Fruit fly (Drosophila melanogaster) whole organism, embryonic: ENCODE data around the gene Uro.

Experiments
- B-H1 ChIP-seq: fragments of 200-800 bp; sonication (Bioruptor generic); IDR thresholded peaks from 3 replicates; pipeline ENCODE4 v1.3.6; 2022; ENCODE audit warnings: missing biosample characterization, missing genetic modification characterization
- Bgb ChIP-seq: fragments of 200-800 bp; sonication (Bioruptor generic); IDR thresholded peaks from 2 replicates; pipeline ENCODE4 v1.3.6; 2022; ENCODE audit warnings: missing biosample characterization, missing genetic modification characterization; ENCODE audit not compliant: partially characterized antibody
- CG10267 ChIP-seq: fragments of 200-800 bp; sonication (Bioruptor generic); optimal IDR thresholded peaks from 2 replicates; lab custom pipeline; 2018; ENCODE audit warnings: missing biosample characterization, mild to moderate bottlenecking, missing genetic modification characterization, moderate library complexity
- CG10431 ChIP-seq: fragments of 200-800 bp; sonication (Bioruptor generic); optimal IDR thresholded peaks from 3 replicates; lab custom pipeline; 2018; ENCODE audit warnings: missing biosample characterization, mild to moderate bottlenecking, missing genetic modification characterization
- CG11560 ChIP-seq: fragments of 200-800 bp; sonication (Bioruptor generic); IDR thresholded peaks from 3 replicates; pipeline ENCODE4 v1.3.6; 2022; ENCODE audit warnings: missing biosample characterization, missing genetic modification characterization
- CG12391 ChIP-seq: fragments of 200-800 bp; sonication (Bioruptor generic); optimal IDR thresholded peaks from 3 replicates; lab custom pipeline; 2018; ENCODE audit warnings: missing biosample characterization, mild to moderate bottlenecking, missing genetic modification characterization, moderate library complexity
- CG12769 ChIP-seq: fragments of 200-800 bp; sonication (Bioruptor generic); optimal IDR thresholded peaks from 2 replicates; lab custom pipeline; 2019; ENCODE audit warnings: missing biosample characterization, mild to moderate bottlenecking, missing genetic modification characterization, moderate library complexity
- CG1602 ChIP-seq: fragments of 200-800 bp; sonication (Bioruptor generic); optimal IDR thresholded peaks from 3 replicates; lab custom pipeline; 2016; ENCODE audit warnings: missing biosample characterization, missing genetic modification characterization
- CG16863 ChIP-seq: fragments of 200-800 bp; sonication (Bioruptor generic); optimal IDR thresholded peaks from 3 replicates; lab custom pipeline; 2016; ENCODE audit warnings: missing biosample characterization, missing genetic modification characterization
- CG17385 ChIP-seq: fragments of 200-800 bp; sonication (Bioruptor generic); optimal IDR thresholded peaks from 3 replicates; lab custom pipeline; 2018; ENCODE audit warnings: missing biosample characterization, mild to moderate bottlenecking, missing genetic modification characterization
- CG18764 ChIP-seq: fragments of 200-800 bp; sonication (Bioruptor generic); optimal IDR thresholded peaks from 3 replicates; lab custom pipeline; 2016; ENCODE audit warnings: missing biosample characterization, missing genetic modification characterization
- CG2199 ChIP-seq: fragments of 200-800 bp; sonication (Bioruptor generic); IDR thresholded peaks from 3 replicates; pipeline ENCODE4 v1.3.6; 2022; ENCODE audit warnings: missing biosample characterization, missing genetic modification characterization
- CG2202 ChIP-seq: fragments of 200-800 bp; sonication (Bioruptor generic); optimal IDR thresholded peaks from 2 replicates; lab custom pipeline; 2018; ENCODE audit warnings: missing biosample characterization, mild to moderate bottlenecking, missing genetic modification characterization
- CG2889 ChIP-seq: fragments of 200-800 bp; sonication (Bioruptor generic); IDR thresholded peaks from 3 replicates; pipeline ENCODE4 v1.3.6; 2022; ENCODE audit warnings: missing biosample characterization, missing genetic modification characterization
- CG31365 ChIP-seq: fragments of 200-800 bp; sonication (Bioruptor generic); optimal IDR thresholded peaks from 2 replicates; lab custom pipeline; 2018; ENCODE audit warnings: missing biosample characterization, mild to moderate bottlenecking, missing genetic modification characterization
- CG3407 ChIP-seq: fragments of 200-800 bp; sonication (Bioruptor generic); optimal IDR thresholded peaks from 2 replicates; lab custom pipeline; 2018; ENCODE audit warnings: missing biosample characterization, mild to moderate bottlenecking, missing genetic modification characterization
- CG3838 ChIP-seq: fragments of 200-800 bp; sonication (Bioruptor generic); optimal IDR thresholded peaks from 3 replicates; lab custom pipeline; 2016; ENCODE audit warnings: missing biosample characterization, missing genetic modification characterization
- CG42726 ChIP-seq: fragments of 200-800 bp; sonication (Bioruptor generic); IDR thresholded peaks from 2 replicates; pipeline ENCODE4 v1.3.6; 2022; ENCODE audit warnings: missing biosample characterization, missing genetic modification characterization; ENCODE audit not compliant: partially characterized antibody
- CG8359 ChIP-seq: fragments of 200-800 bp; sonication (Bioruptor generic); optimal IDR thresholded peaks from 2 replicates; lab custom pipeline; 2017; ENCODE audit warnings: missing biosample characterization, mild to moderate bottlenecking, missing genetic modification characterization, borderline replicate concordance
- CG9437 ChIP-seq: fragments of 200-800 bp; sonication (Bioruptor generic); optimal IDR thresholded peaks from 2 replicates; lab custom pipeline; 2018; ENCODE audit warnings: missing biosample characterization, mild to moderate bottlenecking, missing genetic modification characterization
- CG9876 ChIP-seq: fragments of 200-800 bp; sonication (Bioruptor generic); optimal IDR thresholded peaks from 2 replicates; lab custom pipeline; 2016; ENCODE audit warnings: missing biosample characterization, missing genetic modification characterization
- CG9932 ChIP-seq: fragments of 200-800 bp; sonication (Bioruptor generic); IDR thresholded peaks from 2 replicates; pipeline ENCODE4 v1.3.6; 2022; ENCODE audit warnings: missing biosample characterization, missing genetic modification characterization
- CHES-1-like ChIP-seq: fragments of 200-800 bp; sonication (Bioruptor generic); optimal IDR thresholded peaks from 2 replicates; lab custom pipeline; 2016; ENCODE audit warnings: missing biosample characterization, missing genetic modification characterization
- Doc3 ChIP-seq: fragments of 200-800 bp; sonication (Bioruptor generic); IDR thresholded peaks from 3 replicates; pipeline ENCODE4 v1.3.6; 2022; ENCODE audit warnings: missing biosample characterization, missing genetic modification characterization; ENCODE audit not compliant: partially characterized antibody
- Ets65A ChIP-seq: fragments of 200-800 bp; sonication (Bioruptor generic); peaks from one replicate; lab custom pipeline; 2016; ENCODE audit warnings: missing biosample characterization, missing genetic modification characterization
- Ets97D ChIP-seq: fragments of 200-800 bp; sonication (Bioruptor generic); optimal IDR thresholded peaks from 3 replicates; lab custom pipeline; 2016; ENCODE audit warnings: missing biosample characterization, missing genetic modification characterization
- HLH4C ChIP-seq: fragments of 200-800 bp; sonication (Bioruptor generic); IDR thresholded peaks from 3 replicates; pipeline ENCODE4 v1.3.6; 2022; ENCODE audit warnings: missing biosample characterization, missing genetic modification characterization; ENCODE audit not compliant: partially characterized antibody
- Oaz ChIP-seq: fragments of 200-800 bp; sonication (Bioruptor generic); IDR thresholded peaks from 2 replicates; pipeline ENCODE4 v1.3.6; 2022; ENCODE audit warnings: missing biosample characterization, missing genetic modification characterization
- Xbp1 ChIP-seq: fragments of 200-800 bp; sonication (Bioruptor generic); optimal IDR thresholded peaks from 3 replicates; lab custom pipeline; 2016; ENCODE audit warnings: missing biosample characterization, mild to moderate bottlenecking, missing genetic modification characterization
- ap ChIP-seq: fragments of 200-800 bp; sonication (Bioruptor generic); IDR thresholded peaks from 2 replicates; pipeline ENCODE4 v1.3.6; 2022; ENCODE audit warnings: missing biosample characterization, missing genetic modification characterization
- ato ChIP-seq: fragments of 200-800 bp; sonication (Bioruptor generic); IDR thresholded peaks from 2 replicates; pipeline ENCODE4 v1.3.6; 2022; ENCODE audit warnings: missing biosample characterization, missing genetic modification characterization; ENCODE audit not compliant: partially characterized antibody
- bcd ChIP-seq: fragments of 200-800 bp; sonication (Bioruptor generic); optimal IDR thresholded peaks from 2 replicates; lab custom pipeline; 2017; ENCODE audit warnings: missing biosample characterization, mild to moderate bottlenecking, missing genetic modification characterization
- chinmo ChIP-seq: fragments of 200-800 bp; sonication (Bioruptor generic); IDR thresholded peaks from 4 replicates; pipeline ENCODE4 v1.3.6; 2022; ENCODE audit warnings: missing biosample characterization, missing genetic modification characterization; ENCODE audit not compliant: partially characterized antibody
- crc ChIP-seq: fragments of 200-800 bp; sonication (Bioruptor generic); optimal IDR thresholded peaks from 2 replicates; lab custom pipeline; 2016; ENCODE audit warnings: missing biosample characterization, missing genetic modification characterization
- esg ChIP-seq: fragments of 200-800 bp; sonication (Bioruptor generic); conservative IDR thresholded peaks from 2 replicates; pipeline ENCODE4 v1.3.6; 2022; ENCODE audit warnings: missing biosample characterization, missing genetic modification characterization
- grau ChIP-seq: fragments of 200-800 bp; optimal IDR thresholded peaks from 3 replicates; lab custom pipeline; 2019; ENCODE audit warnings: missing biosample characterization, mild to moderate bottlenecking, missing genetic modification characterization, moderate library complexity
- h ChIP-seq: fragments of >200 bp; optimal IDR thresholded peaks from 2 replicates; lab custom pipeline; 2017
- hb ChIP-seq: fragments of 200-800 bp; sonication (Bioruptor generic); IDR thresholded peaks from 3 replicates; pipeline ENCODE4 v1.3.6; 2022; ENCODE audit warnings: missing biosample characterization, missing genetic modification characterization; ENCODE audit not compliant: partially characterized antibody
- lab ChIP-seq: fragments of 200-800 bp; sonication (Bioruptor generic); optimal IDR thresholded peaks from 3 replicates; lab custom pipeline; 2017; ENCODE audit warnings: missing biosample characterization, missing genetic modification characterization, mild to moderate bottlenecking, moderate library complexity, missing genetic modification reagents
- mirr ChIP-seq: fragments of 200-800 bp; sonication (Bioruptor generic); optimal IDR thresholded peaks from 3 replicates; lab custom pipeline; 2018; ENCODE audit warnings: missing biosample characterization, mild to moderate bottlenecking, missing genetic modification characterization
- org-1 ChIP-seq: fragments of 200-800 bp; sonication (Bioruptor generic); optimal IDR thresholded peaks from 2 replicates; lab custom pipeline; 2017; ENCODE audit warnings: missing biosample characterization, missing genetic modification characterization
- peb ChIP-seq: fragments of 200-800 bp; sonication (Bioruptor generic); IDR thresholded peaks from 2 replicates; pipeline ENCODE4 v1.3.6; 2022; ENCODE audit warnings: missing biosample characterization, missing genetic modification characterization
- pita ChIP-seq: fragments of 200-800 bp; sonication (Bioruptor generic); optimal IDR thresholded peaks from 2 replicates; lab custom pipeline; 2017; ENCODE audit warnings: missing biosample characterization, mild to moderate bottlenecking, missing genetic modification characterization
- slbo ChIP-seq: fragments of 200-800 bp; sonication (Bioruptor generic); IDR thresholded peaks from 2 replicates; pipeline ENCODE4 v1.3.6; 2022; ENCODE audit warnings: missing biosample characterization, missing genetic modification characterization
- ssp ChIP-seq: fragments of 200-800 bp; sonication (Bioruptor generic); IDR thresholded peaks from 2 replicates; pipeline ENCODE4 v1.3.6; 2022; ENCODE audit warnings: missing biosample characterization, missing genetic modification characterization
- tap ChIP-seq: fragments of 200-800 bp; optimal IDR thresholded peaks from 3 replicates; lab custom pipeline; 2019; ENCODE audit warnings: missing biosample characterization, mild to moderate bottlenecking, missing genetic modification characterization, moderate library complexity
- tin ChIP-seq: fragments of 200-800 bp; sonication (Bioruptor generic); optimal IDR thresholded peaks from 3 replicates; lab custom pipeline; 2016; ENCODE audit warnings: missing biosample characterization, missing genetic modification characterization
- usp ChIP-seq: fragments of >200 bp; optimal IDR thresholded peaks from 2 replicates; lab custom pipeline; 2017; ENCODE audit warnings: missing biosample characterization, missing genetic modification characterization
- wdn ChIP-seq: fragments of 200-800 bp; sonication (Bioruptor generic); IDR thresholded peaks from 2 replicates; pipeline ENCODE4 v1.3.6; 2022; ENCODE audit warnings: missing biosample characterization, missing genetic modification characterization
- yki ChIP-seq: fragments of >200 bp; optimal IDR thresholded peaks from 3 replicates; lab custom pipeline; 2018

The Uro gene

dm6 chr2L:7782788-7783401, 3.0 kb downstream of the Uro start, which contains the start of gene Brd7-9 (continued):
- TF ChIP-seq ssp (GFP tag; lab: Robert Waterston, UW) (peak; percentile 33; the same call in 1 of the 2 replicates), CG3407 (GFP tag; lab: Kevin White, UChicago) (peak; percentile 33), crc (no peak), esg (GFP tag; lab: Robert Waterston, UW) (peak; percentile 63), bcd (GFP tag; lab: Kevin White, UChicago) (peak; percentile 67), slbo (GFP tag; lab: Robert Waterston, UW) (peak; percentile 82), CG42726 (GFP tag; lab: Robert Waterston, UW) (no peak), Ets97D (peak; percentile 14), Oaz (GFP tag; lab: Robert Waterston, UW) (peak; percentile 62; the same call in 1 of the 2 replicates), grau (tag; lab: Kevin White, UChicago) (peak; percentile 62), HLH4C (GFP tag; lab: Robert Waterston, UW) (no peak; the same call in 2 of the 3 replicates), peb (GFP tag; lab: Robert Waterston, UW) (no peak), CHES-1-like (GFP tag; lab: Kevin White, UChicago) (peak; percentile 25), CG3838 (GFP tag; lab: Kevin White, UChicago) (peak; percentile 44), yki (no peak), ap (GFP tag; lab: Robert Waterston, UW) (peak; percentile 79), hb (GFP tag; lab: Robert Waterston, UW) (no peak), wdn (GFP tag; lab: Robert Waterston, UW) (peak; percentile 70; the same call in 1 of the 2 replicates), CG9876 (GFP tag; lab: Kevin White, UChicago) (no peak), CG9437 (peak; percentile 48), CG12391 (tag; lab: Kevin White, UChicago) (peak; percentile 75), org-1 (peak; percentile 69), B-H1 (GFP tag; lab: Robert Waterston, UW) (peak; percentile 77), CG18764 (GFP tag; lab: Kevin White, UChicago) (peak; percentile 43), CG11560 (tag; lab: Robert Waterston, UW) (no peak), Bgb (GFP tag; lab: Robert Waterston, UW) (peak; percentile 52; the same call in 1 of the 2 replicates), tin (GFP tag; lab: Kevin White, UChicago) (peak; percentile 73), Xbp1 (GFP tag; lab: Kevin White, UChicago) (peak; percentile 78), mirr (GFP tag; lab: Kevin White, UChicago) (no peak), h (lab: Kevin White, UChicago) (no peak), CG10431 (GFP tag; lab: Kevin White, UChicago) (no peak), CG17385 (GFP tag; lab: Kevin White, UChicago) (peak; percentile 66), lab (peak; percentile 89), CG2202 (peak; percentile 55), CG31365 (tag; lab: Kevin White, UChicago) (peak; percentile 48), Doc3 (GFP tag; lab: Robert Waterston, UW) (no peak), CG16863 (GFP tag; lab: Kevin White, UChicago) (peak; percentile 49), pita (no peak), ato (GFP tag; lab: Robert Waterston, UW) (peak; percentile 30; the same call in 1 of the 2 replicates), CG1602 (GFP tag; lab: Kevin White, UChicago) (peak; percentile 35), usp (GFP tag; lab: Kevin White, UChicago) (no peak), CG8359 (GFP tag; lab: Kevin White, UChicago) (peak; percentile 31), chinmo (GFP tag; lab: Robert Waterston, UW) (0 out of 4 replicates have a peak, but pooled peaks have one; percentile 50), CG12769 (tag; lab: Kevin White, UChicago) (peak; percentile 73), CG9932 (GFP tag; lab: Robert Waterston, UW) (peak; percentile 73), Ets65A (GFP tag; lab: Kevin White, UChicago) (peak; percentile 89), CG10267 (tag; lab: Kevin White, UChicago) (peak; percentile 96), CG2199 (GFP tag; lab: Robert Waterston, UW) (peak; percentile 41; the same call in 1 of the 3 replicates), tap (peak; percentile 50), CG2889 (GFP tag; lab: Robert Waterston, UW) (peak; percentile 67; the same call in 1 of the 3 replicates)
